Fruit fly (Drosophila melanogaster): ENCODE data around the gene Npc2b.

The Npc2b gene

dm6 chr3R:14061988-14062868, 27.1 kb upstream of the Npc2b start (continued):
- TF ChIP-seq gcm (GFP tag; optimal IDR thresholded peaks at IDR 0.05) (no peak), Ssrp (tag; optimal IDR thresholded peaks at IDR 0.05) (peak; percentile 23), CG32772 (GFP tag; IDR thresholded peaks at IDR 0.05) (no peak), Hr51 (GFP tag; optimal IDR thresholded peaks at IDR 0.05) (peak in 1 of 2 experiments; percentile 60), HLH54F (GFP tag; optimal IDR thresholded peaks at IDR 0.05) (peak; percentile 0), CG2678 (tag; optimal IDR thresholded peaks at IDR 0.05) (peak; percentile 73), sr (GFP tag; IDR thresholded peaks at IDR 0.05) (0 out of 3 replicates have a peak, but pooled peaks have one; percentile 51), sug (tag; optimal IDR thresholded peaks at IDR 0.05) (peak; percentile 74), Xbp1 (GFP tag; optimal IDR thresholded peaks at IDR 0.05) (peak; percentile 33), Ets65A (GFP tag) (no peak), CG18599 (GFP tag; optimal IDR thresholded peaks at IDR 0.05) (peak; percentile 72), nerfin-2 (GFP tag; IDR thresholded peaks at IDR 0.05; ENCODE audit: partially characterized antibody) (no peak), eyg (GFP tag; optimal IDR thresholded peaks at IDR 0.05) (no peak), CG12104 (GFP tag; optimal IDR thresholded peaks at IDR 0.05) (peak; percentile 46), esg (GFP tag; conservative IDR thresholded peaks at IDR 0.05) (0 out of 2 replicates have a peak, but pooled peaks have one; percentile 14), phol (tag; optimal IDR thresholded peaks at IDR 0.05) (peak; percentile 40), Trl (optimal IDR thresholded peaks at IDR 0.05) (peak; percentile 5 to 17), Trl (GFP tag; optimal IDR thresholded peaks at IDR 0.05) (no peak), nau (GFP tag; optimal IDR thresholded peaks at IDR 0.05) (peak; percentile 46), CG12659 (GFP tag; optimal IDR thresholded peaks at IDR 0.05) (peak; percentile 34), tin (GFP tag; optimal IDR thresholded peaks at IDR 0.05) (peak; percentile 39), Lhr (GFP tag; optimal IDR thresholded peaks at IDR 0.05) (no peak), CG30020 (tag; optimal IDR thresholded peaks at IDR 0.05) (no peak), Spps (tag; optimal IDR thresholded peaks at IDR 0.05) (no peak), usp (GFP tag; optimal IDR thresholded peaks at IDR 0.05) (no peak), CG10366 (GFP tag; IDR thresholded peaks at IDR 0.05) (no peak), Hey (tag; optimal IDR thresholded peaks at IDR 0.05) (no peak), oc (tag; optimal IDR thresholded peaks at IDR 0.05) (no peak), CG13894 (tag; optimal IDR thresholded peaks at IDR 0.05) (peak; percentile 97), chinmo (GFP tag; IDR thresholded peaks at IDR 0.05; ENCODE audit: partially characterized antibody) (0 out of 4 replicates have a peak, but pooled peaks have one; percentile 39), Aef1 (GFP tag; IDR thresholded peaks at IDR 0.05) (no peak; the same call in 2 of the 3 replicates), CG17328 (GFP tag; IDR thresholded peaks at IDR 0.05) (no peak), CG7963 (GFP tag; IDR thresholded peaks at IDR 0.05; ENCODE audit: partially characterized antibody) (no peak), eve (GFP tag; optimal IDR thresholded peaks at IDR 0.05) (no peak), CG13424 (tag; optimal IDR thresholded peaks at IDR 0.05) (peak; percentile 40), Dad (GFP tag; optimal IDR thresholded peaks at IDR 0.05) (peak; percentile 13), Dll (GFP tag; IDR thresholded peaks at IDR 0.05; ENCODE audit: partially characterized antibody) (no peak), CG5180 (GFP tag; optimal IDR thresholded peaks at IDR 0.05) (peak; percentile 3), CG4854 (GFP tag; optimal IDR thresholded peaks at IDR 0.05) (peak; percentile 21), Eip74EF (GFP tag; optimal IDR thresholded peaks at IDR 0.05) (peak in 1 of 2 experiments; percentile 19), Ada2b (GFP tag; IDR thresholded peaks at IDR 0.05) (no peak), bsh (GFP tag; optimal IDR thresholded peaks at IDR 0.05) (peak; percentile 16 to 20), dysf (GFP tag; IDR thresholded peaks at IDR 0.05) (peak; percentile 59; the same call in 2 of the 3 replicates), NfI (GFP tag; optimal IDR thresholded peaks at IDR 0.05) (no peak), CG32532 (GFP tag; IDR thresholded peaks at IDR 0.05) (peak; percentile 18; the same call in 1 of the 2 replicates), Stat92E (GFP tag; optimal IDR thresholded peaks at IDR 0.05) (no peak), CG3281 (GFP tag; optimal IDR thresholded peaks at IDR 0.05) (peak; percentile 68)

Measured in whole organism, embryonic.